Fruit fly (Drosophila melanogaster) whole organism, pupa: ENCODE results near the gene CG46394.

ENCODE experiments used
- CG34367 ChIP-seq: fragments of 200-800 bp; sonication (Bioruptor generic); optimal IDR thresholded peaks from 2 replicates; lab custom pipeline; 2018; ENCODE audit warnings: missing biosample characterization, mild to moderate bottlenecking, missing genetic modification characterization
- EcR ChIP-seq: fragments of 200-800 bp; sonication (Bioruptor generic); optimal IDR thresholded peaks from 3 replicates; lab custom pipeline; 2019; ENCODE audit warnings: missing biosample characterization, missing genetic modification characterization, mild to moderate bottlenecking, moderate library complexity, missing genetic modification reagents
- Ets98B ChIP-seq: fragments of 200-800 bp; sonication (Bioruptor generic); IDR thresholded peaks from 2 replicates; pipeline ENCODE4 v1.3.6; 2022; ENCODE audit warnings: missing biosample characterization, missing genetic modification characterization
- Snoo ChIP-seq: fragments of 200-800 bp; sonication (Bioruptor generic); optimal IDR thresholded peaks from 3 replicates; lab custom pipeline; 2017; ENCODE audit warnings: missing biosample characterization, mild to moderate bottlenecking, missing genetic modification characterization, inconsistent platforms

- TF ChIP-seq Ets98B (GFP tag; lab: Robert Waterston, UW) = no peak
- no peak for TF ChIP-seq EcR (GFP tag; lab: Kevin White, UChicago)
- no peak for TF ChIP-seq Snoo (tag; lab: Kevin White, UChicago)
- TF ChIP-seq CG34367 (tag; lab: Kevin White, UChicago) = no peak
Observed at dm6 chr3L:11583964-11584363, 16.2 kb upstream of the CG46394 start, which contains the start of gene CG32086.
